Fruit fly (Drosophila melanogaster) whole organism, embryonic: ENCODE data around the gene AcCoAS.
A peak's percentile ranks its signal among the peaks of the same experiment; 100 is the strongest.

Experiments used
- Atf6 ChIP-seq: fragments of 200-800 bp; sonication (Bioruptor generic); IDR thresholded peaks from 2 replicates; pipeline ENCODE4 v1.3.6; 2022; ENCODE audit warnings: missing biosample characterization, missing genetic modification characterization
- CG11085 ChIP-seq: fragments of 200-800 bp; sonication (Bioruptor generic); IDR thresholded peaks from 2 replicates; pipeline ENCODE4 v1.3.6; 2022; ENCODE audit warnings: missing biosample characterization, missing genetic modification characterization
- CG11093 ChIP-seq: fragments of 200-800 bp; sonication (Bioruptor generic); IDR thresholded peaks from 3 replicates; pipeline ENCODE4 v1.3.6; 2022; ENCODE audit warnings: missing biosample characterization, missing genetic modification characterization
- CG11247 ChIP-seq: fragments of 200-800 bp; sonication (Bioruptor generic); IDR thresholded peaks from 2 replicates; pipeline ENCODE4 v1.3.6; 2022; ENCODE audit warnings: missing biosample characterization, missing genetic modification characterization
- CG13123 ChIP-seq: fragments of 200-800 bp; sonication (Bioruptor generic); optimal IDR thresholded peaks from 2 replicates; lab custom pipeline; 2016; ENCODE audit warnings: missing biosample characterization, missing genetic modification characterization
- CG14050 ChIP-seq: fragments of 200-800 bp; sonication (Bioruptor generic); IDR thresholded peaks from 3 replicates; pipeline ENCODE4 v1.3.6; 2022; ENCODE audit warnings: missing biosample characterization, missing genetic modification characterization
- CG14860 ChIP-seq: fragments of 200-800 bp; sonication (Bioruptor generic); IDR thresholded peaks from 3 replicates; pipeline ENCODE4 v1.3.6; 2022; ENCODE audit warnings: missing biosample characterization, missing genetic modification characterization; ENCODE audit not compliant: partially characterized antibody
- CG1529 ChIP-seq: fragments of 200-800 bp; sonication (Bioruptor generic); optimal IDR thresholded peaks from 3 replicates; lab custom pipeline; 2018; ENCODE audit warnings: missing biosample characterization, missing genetic modification characterization
- CG15696 ChIP-seq: fragments of 200-800 bp; sonication (Bioruptor generic); optimal IDR thresholded peaks from 2 replicates; lab custom pipeline; 2019; ENCODE audit warnings: missing biosample characterization, mild to moderate bottlenecking, missing genetic modification characterization, moderate library complexity
- CG17361 ChIP-seq: fragments of 200-800 bp; sonication (Bioruptor generic); IDR thresholded peaks from 3 replicates; pipeline ENCODE4 v1.3.6; 2022; ENCODE audit warnings: missing biosample characterization, missing genetic modification characterization
- CG18262 ChIP-seq: fragments of 200-800 bp; optimal IDR thresholded peaks from 3 replicates; lab custom pipeline; 2019; ENCODE audit warnings: missing biosample characterization, mild to moderate bottlenecking, missing genetic modification characterization, moderate library complexity
- CG18764 ChIP-seq: fragments of 200-800 bp; sonication (Bioruptor generic); optimal IDR thresholded peaks from 3 replicates; lab custom pipeline; 2016; ENCODE audit warnings: missing biosample characterization, missing genetic modification characterization
- CG2202 ChIP-seq: fragments of 200-800 bp; sonication (Bioruptor generic); optimal IDR thresholded peaks from 2 replicates; lab custom pipeline; 2018; ENCODE audit warnings: missing biosample characterization, mild to moderate bottlenecking, missing genetic modification characterization
- CG2889 ChIP-seq: fragments of 200-800 bp; sonication (Bioruptor generic); IDR thresholded peaks from 3 replicates; pipeline ENCODE4 v1.3.6; 2022; ENCODE audit warnings: missing biosample characterization, missing genetic modification characterization
- CG31388 ChIP-seq: fragments of 200-800 bp; sonication (Bioruptor generic); optimal IDR thresholded peaks from 2 replicates; lab custom pipeline; 2016; ENCODE audit warnings: missing biosample characterization, missing genetic modification characterization
- CG32767 ChIP-seq: fragments of 200-800 bp; sonication (Bioruptor generic); IDR thresholded peaks from 2 replicates; pipeline ENCODE4 v1.3.6; 2022; ENCODE audit warnings: missing biosample characterization, missing genetic modification characterization
- CG33557 ChIP-seq: fragments of 200-800 bp; sonication (Bioruptor generic); optimal IDR thresholded peaks from 2 replicates; lab custom pipeline; 2019; ENCODE audit warnings: missing biosample characterization, mild to moderate bottlenecking, missing genetic modification characterization, moderate library complexity
- CG3995 ChIP-seq: fragments of 200-800 bp; sonication (Bioruptor generic); optimal IDR thresholded peaks from 3 replicates; lab custom pipeline; 2016; ENCODE audit warnings: missing biosample characterization, missing genetic modification characterization
- CG43689 ChIP-seq: fragments of 200-800 bp; sonication (Bioruptor generic); IDR thresholded peaks from 2 replicates; pipeline ENCODE4 v1.3.6; 2022; ENCODE audit warnings: missing biosample characterization, missing genetic modification characterization
- CG7357 ChIP-seq: fragments of 200-800 bp; sonication (Bioruptor generic); IDR thresholded peaks from 3 replicates; pipeline ENCODE4 v1.3.6; 2022; ENCODE audit warnings: missing biosample characterization, missing genetic modification characterization
- CG7928 ChIP-seq: fragments of 200-800 bp; sonication (Bioruptor generic); optimal IDR thresholded peaks from 2 replicates; lab custom pipeline; 2017; ENCODE audit warnings: missing biosample characterization, mild to moderate bottlenecking, missing genetic modification characterization
- CG8359 ChIP-seq: fragments of 200-800 bp; sonication (Bioruptor generic); optimal IDR thresholded peaks from 2 replicates; lab custom pipeline; 2017; ENCODE audit warnings: missing biosample characterization, mild to moderate bottlenecking, missing genetic modification characterization, borderline replicate concordance
- CG9609 ChIP-seq: fragments of 200-800 bp; sonication (Bioruptor generic); optimal IDR thresholded peaks from 3 replicates; lab custom pipeline; 2016; ENCODE audit warnings: missing biosample characterization, missing genetic modification characterization
- CG9817 ChIP-seq: fragments of 200-800 bp; sonication (Bioruptor generic); optimal IDR thresholded peaks from 2 replicates; lab custom pipeline; 2018; ENCODE audit warnings: missing biosample characterization, mild to moderate bottlenecking, missing genetic modification characterization, moderate library complexity
- CHES-1-like ChIP-seq: fragments of 200-800 bp; sonication (Bioruptor generic); optimal IDR thresholded peaks from 2 replicates; lab custom pipeline; 2016; ENCODE audit warnings: missing biosample characterization, missing genetic modification characterization
- CTCF ChIP-seq: fragments of 200-800 bp; sonication (Bioruptor generic); optimal IDR thresholded peaks from 2 replicates; lab custom pipeline; 2017; ENCODE audit warnings: missing biosample characterization, mild to moderate bottlenecking, missing genetic modification characterization, moderate library complexity
- Gsc ChIP-seq: fragments of 200-800 bp; sonication (Bioruptor generic); IDR thresholded peaks from 2 replicates; pipeline ENCODE4 v1.3.6; 2022; ENCODE audit warnings: missing biosample characterization, missing genetic modification characterization
- HLH4C ChIP-seq: fragments of 200-800 bp; sonication (Bioruptor generic); IDR thresholded peaks from 3 replicates; pipeline ENCODE4 v1.3.6; 2022; ENCODE audit warnings: missing biosample characterization, missing genetic modification characterization; ENCODE audit not compliant: partially characterized antibody
- HmgZ ChIP-seq: fragments of 200-800 bp; sonication (Bioruptor generic); optimal IDR thresholded peaks from 2 replicates; lab custom pipeline; 2018; ENCODE audit warnings: missing biosample characterization, mild to moderate bottlenecking, missing genetic modification characterization
- Lim3 ChIP-seq: fragments of 200-800 bp; sonication (Bioruptor generic); IDR thresholded peaks from 2 replicates; pipeline ENCODE4 v1.3.6; 2022; ENCODE audit warnings: missing biosample characterization, missing genetic modification characterization
- Mad ChIP-seq: fragments of 200-800 bp; sonication (Bioruptor generic); optimal IDR thresholded peaks from 2 replicates; lab custom pipeline; 2016; ENCODE audit warnings: missing biosample characterization, missing genetic modification characterization
- Max ChIP-seq: fragments of 200-800 bp; sonication (Bioruptor generic); optimal IDR thresholded peaks from 2 replicates; lab custom pipeline; 2016; ENCODE audit warnings: missing biosample characterization, mild to moderate bottlenecking, missing genetic modification characterization
- Oaz ChIP-seq: fragments of 200-800 bp; sonication (Bioruptor generic); IDR thresholded peaks from 2 replicates; pipeline ENCODE4 v1.3.6; 2022; ENCODE audit warnings: missing biosample characterization, missing genetic modification characterization
- Ptx1 ChIP-seq: fragments of 200-800 bp; sonication (Bioruptor generic); IDR thresholded peaks from 2 replicates; pipeline ENCODE4 v1.3.6; 2022; ENCODE audit warnings: missing biosample characterization, missing genetic modification characterization
- Usf ChIP-seq: fragments of 200-800 bp; sonication (Bioruptor generic); optimal IDR thresholded peaks from 2 replicates; lab custom pipeline; 2017; ENCODE audit warnings: missing genotype, missing biosample characterization, missing genetic modification characterization
- bigmax ChIP-seq: fragments of 200-800 bp; sonication (Bioruptor generic); optimal IDR thresholded peaks from 2 replicates; lab custom pipeline; 2018; ENCODE audit warnings: missing biosample characterization, mild to moderate bottlenecking, missing genetic modification characterization
- bsh ChIP-seq, 2 experiments: fragments of 200-800 bp; sonication (Bioruptor generic); optimal IDR thresholded peaks; 2 replicates each; lab custom pipeline; 2017 to 2018; ENCODE audit warnings: mild to moderate bottlenecking in 2 of 2, missing biosample characterization in 2 of 2, missing genetic modification characterization in 2 of 2, moderate library complexity in 1 of 2
- cad ChIP-seq: fragments of >200 bp; optimal IDR thresholded peaks from 2 replicates; lab custom pipeline; 2017; ENCODE audit warnings: missing biosample characterization, missing genetic modification characterization
- danr ChIP-seq: fragments of 200-800 bp; sonication (Bioruptor generic); IDR thresholded peaks from 2 replicates; pipeline ENCODE4 v1.3.6; 2022; ENCODE audit warnings: missing biosample characterization, missing genetic modification characterization
- h ChIP-seq: fragments of >200 bp; optimal IDR thresholded peaks from 2 replicates; lab custom pipeline; 2017
- hb ChIP-seq: fragments of 200-800 bp; sonication (Bioruptor generic); IDR thresholded peaks from 3 replicates; pipeline ENCODE4 v1.3.6; 2022; ENCODE audit warnings: missing biosample characterization, missing genetic modification characterization; ENCODE audit not compliant: partially characterized antibody
- her ChIP-seq: fragments of 200-800 bp; sonication (Bioruptor generic); optimal IDR thresholded peaks from 2 replicates; lab custom pipeline; 2016; ENCODE audit warnings: missing biosample characterization, missing genetic modification characterization
- insv ChIP-seq, 2 experiments: fragments of 200-800 bp; sonication (Bioruptor generic); optimal IDR thresholded peaks; 3 replicates each; lab custom pipeline; 2016 to 2018; ENCODE audit warnings: missing biosample characterization in 2 of 2, missing genetic modification characterization in 2 of 2
- lilli ChIP-seq: fragments of 200-800 bp; sonication (Bioruptor generic); optimal IDR thresholded peaks from 3 replicates; lab custom pipeline; 2016; ENCODE audit warnings: missing biosample characterization, missing genetic modification characterization
- lmd ChIP-seq: fragments of 200-800 bp; sonication (Bioruptor generic); IDR thresholded peaks from 2 replicates; pipeline ENCODE4 v1.3.6; 2022; ENCODE audit warnings: missing biosample characterization, missing genetic modification characterization
- schlank ChIP-seq: fragments of 200-800 bp; sonication (Bioruptor generic); optimal IDR thresholded peaks from 2 replicates; lab custom pipeline; 2018; ENCODE audit warnings: missing biosample characterization, mild to moderate bottlenecking, missing genetic modification characterization
- slp2 ChIP-seq: fragments of 200-800 bp; sonication (Bioruptor generic); optimal IDR thresholded peaks from 2 replicates; lab custom pipeline; 2016; ENCODE audit warnings: missing biosample characterization, missing genetic modification characterization
- twi ChIP-seq: fragments of 200-800 bp; optimal IDR thresholded peaks from 2 replicates; lab custom pipeline; 2019; ENCODE audit warnings: missing biosample characterization, mild to moderate bottlenecking, missing genetic modification characterization, moderate library complexity
- wdn ChIP-seq: fragments of 200-800 bp; sonication (Bioruptor generic); IDR thresholded peaks from 2 replicates; pipeline ENCODE4 v1.3.6; 2022; ENCODE audit warnings: missing biosample characterization, missing genetic modification characterization
- zf30C ChIP-seq: fragments of 200-800 bp; sonication (Bioruptor generic); optimal IDR thresholded peaks from 3 replicates; lab custom pipeline; 2018; ENCODE audit warnings: missing biosample characterization, mild to moderate bottlenecking, missing genetic modification characterization

Gene AcCoAS

DNA sequence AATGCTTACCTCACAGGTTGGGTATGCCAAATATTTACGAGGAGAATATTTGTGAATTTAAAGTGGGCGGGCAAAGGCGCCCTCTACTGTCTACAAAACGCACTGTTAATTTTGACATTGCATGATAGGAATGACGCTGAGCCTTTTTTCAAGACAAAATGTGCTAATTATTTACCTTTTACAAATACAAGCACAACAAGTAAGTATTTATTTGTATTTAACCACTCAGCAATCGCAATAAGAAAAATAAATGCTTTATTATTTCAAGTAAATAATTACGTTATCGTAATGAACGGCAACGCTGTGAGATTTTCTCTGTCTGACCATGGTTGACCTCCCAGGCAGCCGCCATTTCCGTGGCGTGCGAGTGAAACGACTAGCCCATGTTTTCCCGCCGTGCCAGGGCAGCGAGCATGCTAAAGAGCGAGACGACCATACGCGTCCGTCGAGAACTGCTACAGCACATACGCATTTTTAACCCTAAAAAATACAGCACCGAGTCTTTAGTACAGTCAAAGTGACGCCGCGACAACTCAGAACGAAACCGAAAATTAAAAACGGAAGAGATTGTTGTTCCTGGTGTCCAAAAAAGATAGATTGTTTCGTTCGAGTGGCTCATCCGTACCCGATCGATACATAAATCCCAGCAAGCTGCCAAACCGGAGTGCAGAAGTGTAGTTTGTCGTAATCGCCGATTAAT lies 5.7 kb upstream of the AcCoAS start, which contains the start of the genes CG12974 and pzg (continued):
- TF ChIP-seq Ptx1 (GFP tag; lab: Robert Waterston, UW) (peak; percentile 88), danr (GFP tag; lab: Robert Waterston, UW) (peak; percentile 52), CG2202 (tag; lab: Kevin White, UChicago) (peak; percentile 7), bigmax (GFP tag; lab: Kevin White, UChicago) (peak; percentile 92), Atf6 (GFP tag; lab: Robert Waterston, UW) (peak; percentile 82), CG18262 (tag; lab: Kevin White, UChicago) (peak; percentile 76), h (no peak), Max (GFP tag; lab: Kevin White, UChicago) (peak; percentile 82), schlank (tag; lab: Kevin White, UChicago) (peak; percentile 7), CG3995 (peak; percentile 61), CG8359 (GFP tag; lab: Kevin White, UChicago) (no peak), Usf (GFP tag; lab: Kevin White, UChicago) (peak; percentile 61), CG18764 (GFP tag; lab: Kevin White, UChicago) (peak; percentile 97), CG11093 (peak; percentile 71; the same call in 2 of the 3 replicates), cad (GFP tag; lab: Kevin White, UChicago) (no peak), slp2 (GFP tag; lab: Kevin White, UChicago) (peak; percentile 48), CG1529 (GFP tag; lab: Kevin White, UChicago) (peak; percentile 46), zf30C (GFP tag; lab: Kevin White, UChicago) (no peak), CG31388 (GFP tag; lab: Kevin White, UChicago) (peak; percentile 5), insv (GFP tag; optimal IDR thresholded peaks at IDR 0.05; lab: Kevin White, UChicago) (peak in 1 of 2 experiments; percentile 42), CG2889 (peak; percentile 80; the same call in 2 of the 3 replicates), CG33557 (GFP tag; lab: Kevin White, UChicago) (peak; percentile 42), CG17361 (peak; percentile 85), CG43689 (GFP tag; lab: Robert Waterston, UW) (peak; percentile 69), CG13123 (GFP tag; lab: Kevin White, UChicago) (peak; percentile 15), CG32767 (GFP tag; lab: Robert Waterston, UW) (peak; percentile 48; the same call in 1 of the 2 replicates), CG7928 (GFP tag; lab: Kevin White, UChicago) (peak; percentile 69), HLH4C (GFP tag; lab: Robert Waterston, UW) (peak; percentile 83), bsh (GFP tag; optimal IDR thresholded peaks at IDR 0.05; lab: Kevin White, UChicago) (peak in 1 of 2 experiments; percentile 69), CG9609 (peak; percentile 81), Oaz (peak; percentile 90), lilli (GFP tag; lab: Kevin White, UChicago) (peak; percentile 78), CG14860 (GFP tag; lab: Robert Waterston, UW) (peak; percentile 73), her (GFP tag; lab: Kevin White, UChicago) (no peak), Gsc (GFP tag; lab: Robert Waterston, UW) (peak; percentile 81), CHES-1-like (peak; percentile 81), Lim3 (GFP tag; lab: Robert Waterston, UW) (no peak; the same call in 1 of the 2 replicates), CG14050 (GFP tag; lab: Robert Waterston, UW) (peak; percentile 56), lmd (GFP tag; lab: Robert Waterston, UW) (peak; percentile 93), HmgZ (tag; lab: Kevin White, UChicago) (peak; percentile 85), CG15696 (tag; lab: Kevin White, UChicago) (peak; percentile 94), CG9817 (peak; percentile 87), Mad (GFP tag; lab: Kevin White, UChicago) (peak; percentile 59), wdn (GFP tag; lab: Robert Waterston, UW) (peak; percentile 65; the same call in 1 of the 2 replicates), hb (peak; percentile 87), CTCF (GFP tag; lab: Kevin White, UChicago) (peak; percentile 95), CG7357 (GFP tag; lab: Robert Waterston, UW) (peak; percentile 72; the same call in 2 of the 3 replicates), CG11247 (GFP tag; lab: Robert Waterston, UW) (peak; percentile 73), twi (tag; lab: Kevin White, UChicago) (peak; percentile 63), CG11085 (GFP tag; lab: Robert Waterston, UW) (peak; percentile 59; the same call in 1 of the 2 replicates)
